Worm (Caenorhabditis elegans): ENCODE data around the gene hlh-8.
A peak's percentile ranks its signal among the peaks of the same experiment; 100 is the strongest.

The hlh-8 gene

DNA sequence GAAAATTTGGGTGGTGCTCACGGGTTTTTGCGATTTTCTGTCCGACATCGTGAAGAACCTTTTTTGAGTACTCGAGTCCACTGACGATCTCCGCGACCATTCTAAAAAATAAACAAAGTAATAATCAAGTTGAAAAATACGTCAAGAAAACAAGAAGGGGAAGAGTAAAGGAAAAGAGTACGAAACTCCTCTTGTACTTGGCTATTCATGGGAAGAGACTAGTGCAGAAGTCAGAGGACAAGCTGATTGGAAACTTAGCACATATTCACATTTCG lies 29.9 kb upstream of the hlh-8 start, which contains the start of gene dao-3:
dao-3 (minus strand) TSS at position 101 of the 275 bp plus-strand sequence.
- TF ChIP-seq fkh-6 (tag; optimal IDR thresholded peaks at IDR 0.05) (no peak), tbx-7 (tag; optimal IDR thresholded peaks at IDR 0.05) (no peak), ahr-1 (tag; optimal IDR thresholded peaks at IDR 0.05) (no peak), sox-4 (tag; optimal IDR thresholded peaks at IDR 0.05) (no peak), gmeb-2 (tag; optimal IDR thresholded peaks at IDR 0.05) (no peak), fax-1 (tag; optimal IDR thresholded peaks at IDR 0.05) (no peak), dmd-4 (tag; optimal IDR thresholded peaks at IDR 0.05; ENCODE audit: borderline replicate concordance) (no peak)

DNA sequence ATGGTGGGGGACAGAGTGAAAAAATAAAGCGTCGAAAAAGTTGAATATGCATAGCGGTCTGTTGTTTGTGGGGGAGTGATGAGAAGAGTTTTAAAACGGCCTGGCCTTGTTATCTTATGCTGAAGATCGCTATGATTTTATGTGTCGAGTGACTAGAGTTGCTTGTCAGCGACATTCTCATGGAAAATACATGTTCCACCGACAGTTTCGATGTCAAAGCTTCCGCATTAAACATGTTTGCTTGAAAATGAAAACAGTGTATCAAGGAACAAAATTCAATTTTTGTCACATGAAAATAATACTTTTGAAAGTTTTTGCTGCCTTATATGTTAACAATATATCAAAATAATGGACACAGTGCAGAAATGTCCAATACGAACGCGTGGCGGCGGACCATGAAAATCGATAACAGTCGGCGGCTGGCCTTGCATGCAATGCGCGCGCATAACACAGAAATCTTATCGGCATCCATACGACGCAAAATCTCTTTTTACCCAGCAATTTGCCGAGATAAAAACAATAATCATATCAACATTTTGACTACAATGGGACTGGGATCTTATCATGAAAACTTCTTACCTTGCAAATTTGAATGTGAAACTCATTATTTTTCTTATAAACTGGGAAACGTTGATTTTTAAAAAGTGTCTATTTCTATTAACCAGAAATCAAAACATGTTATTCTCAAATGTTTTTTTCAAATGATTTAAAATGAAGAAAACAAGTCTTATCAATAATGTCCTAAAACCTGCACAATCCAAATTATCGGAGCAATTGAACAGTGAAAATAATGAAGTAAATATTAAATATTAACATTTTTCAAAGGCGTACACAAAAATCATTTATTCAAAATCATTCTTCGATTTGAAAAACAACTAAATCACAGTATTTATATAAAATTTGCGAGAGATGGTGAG lies 29.3 kb upstream of the hlh-8 start:
- no peak for TF ChIP-seq ceh-34 (tag; optimal IDR thresholded peaks at IDR 0.05)
- no peak for TF ChIP-seq hlh-8 (tag; optimal IDR thresholded peaks at IDR 0.05)
- TF ChIP-seq ttx-3 (tag; optimal IDR thresholded peaks at IDR 0.05): no peak
- no peak for TF ChIP-seq ceh-19 (GFP tag; optimal IDR thresholded peaks at IDR 0.05)
- no peak for TF ChIP-seq pag-3 (tag; optimal IDR thresholded peaks at IDR 0.05; ENCODE audit: borderline replicate concordance)
- no peak for TF ChIP-seq npax-4 (tag; optimal IDR thresholded peaks at IDR 0.05)
- no peak for TF ChIP-seq odd-2 (tag; optimal IDR thresholded peaks at IDR 0.05)
- TF ChIP-seq dve-1 (tag; optimal IDR thresholded peaks at IDR 0.05): no peak
- TF ChIP-seq ceh-6 (GFP tag; optimal IDR thresholded peaks at IDR 0.05): no peak
- no peak for TF ChIP-seq ztf-16 (tag; optimal IDR thresholded peaks at IDR 0.05)
- TF ChIP-seq madf-2 (tag; optimal IDR thresholded peaks at IDR 0.05): no peak
- TF ChIP-seq unc-55 (GFP tag; optimal IDR thresholded peaks at IDR 0.05): no peak
- TF ChIP-seq elt-2 (tag; optimal IDR thresholded peaks at IDR 0.05): peak; percentile 86
- TF ChIP-seq pax-1 (tag; optimal IDR thresholded peaks at IDR 0.05): no peak
- TF ChIP-seq ceh-48 (tag; optimal IDR thresholded peaks at IDR 0.05): peak; percentile 2

DNA sequence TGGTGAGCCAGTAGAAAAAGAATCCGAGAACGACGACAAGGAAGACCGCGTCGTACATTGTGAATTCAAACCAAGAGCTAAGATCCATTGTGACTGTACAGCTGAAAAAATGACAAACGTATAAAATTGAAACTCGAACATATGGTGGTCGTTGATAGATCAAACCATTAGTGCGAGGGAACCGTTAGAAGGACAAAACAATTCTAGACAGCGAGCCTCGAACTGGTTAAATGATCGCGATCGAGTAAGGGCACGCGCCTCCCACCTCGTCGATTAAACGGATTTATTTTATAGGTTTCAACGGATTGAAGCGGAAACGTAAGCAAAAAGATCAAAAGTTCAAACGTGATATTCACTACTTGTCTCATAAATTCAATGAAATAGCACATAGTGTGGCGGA lies 27.8 kb upstream of the hlh-8 start, which contains the start of gene vem-1:
vem-1 (minus strand) TSS at position 101 of the 400 bp plus-strand sequence.
- TF ChIP-seq elt-4 (tag; optimal IDR thresholded peaks at IDR 0.05): no peak
- TF ChIP-seq ztf-16 (tag; optimal IDR thresholded peaks at IDR 0.05): no peak
- TF ChIP-seq K02D7.2 (tag; optimal IDR thresholded peaks at IDR 0.05): no peak
- no peak for TF ChIP-seq C08G9.2 (tag; optimal IDR thresholded peaks at IDR 0.05)
- TF ChIP-seq eyg-1 (tag; optimal IDR thresholded peaks at IDR 0.05): no peak
- TF ChIP-seq ceh-22 (tag; optimal IDR thresholded peaks at IDR 0.05): no peak
- no peak for TF ChIP-seq hlh-30 (tag; optimal IDR thresholded peaks at IDR 0.05; ENCODE audit: insufficient read depth)

DNA sequence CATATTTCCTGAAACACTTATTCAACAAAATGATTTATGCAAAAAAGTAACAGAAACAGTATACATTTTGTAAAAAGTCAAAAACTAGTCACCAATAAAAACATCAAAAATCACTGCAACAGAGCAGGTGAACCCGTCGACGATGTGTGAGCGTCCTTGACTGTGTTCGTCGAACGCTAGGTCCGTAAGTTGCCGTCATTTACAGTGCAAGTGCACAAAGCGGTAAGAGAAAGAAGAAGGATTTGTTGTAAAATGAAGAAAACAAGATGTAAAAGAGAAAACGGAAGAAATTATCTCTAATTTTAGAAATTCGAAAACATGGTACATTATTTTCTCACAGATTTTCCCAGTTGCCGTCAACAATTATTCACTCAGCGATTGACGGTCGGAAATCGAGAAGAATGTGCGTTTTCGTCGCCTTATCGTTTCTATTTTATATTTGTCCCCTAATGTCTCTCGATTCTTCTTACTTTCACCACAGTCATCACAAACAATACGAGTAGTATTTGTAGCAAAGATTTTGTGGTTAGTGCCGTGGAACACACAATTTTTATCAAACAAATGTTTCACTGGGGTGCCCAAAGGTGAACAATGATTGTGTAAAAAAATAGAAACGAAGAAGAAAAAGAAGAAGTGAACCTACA lies 26.9 kb upstream of the hlh-8 start:
- TF ChIP-seq fax-1 (tag; optimal IDR thresholded peaks at IDR 0.05) (no peak), ahr-1 (tag; optimal IDR thresholded peaks at IDR 0.05) (no peak), unc-3 (GFP tag; conservative IDR thresholded peaks at IDR 0.05) (no peak), unc-3 (tag; optimal IDR thresholded peaks at IDR 0.05) (no peak), C08G9.2 (tag; optimal IDR thresholded peaks at IDR 0.05) (no peak), ztf-16 (tag; optimal IDR thresholded peaks at IDR 0.05) (no peak), ceh-6 (GFP tag; optimal IDR thresholded peaks at IDR 0.05) (no peak), T23F11.4 (GFP tag; optimal IDR thresholded peaks at IDR 0.05) (no peak), hlh-8 (tag; optimal IDR thresholded peaks at IDR 0.05) (no peak), pag-3 (tag; optimal IDR thresholded peaks at IDR 0.05; ENCODE audit: borderline replicate concordance) (no peak)

DNA sequence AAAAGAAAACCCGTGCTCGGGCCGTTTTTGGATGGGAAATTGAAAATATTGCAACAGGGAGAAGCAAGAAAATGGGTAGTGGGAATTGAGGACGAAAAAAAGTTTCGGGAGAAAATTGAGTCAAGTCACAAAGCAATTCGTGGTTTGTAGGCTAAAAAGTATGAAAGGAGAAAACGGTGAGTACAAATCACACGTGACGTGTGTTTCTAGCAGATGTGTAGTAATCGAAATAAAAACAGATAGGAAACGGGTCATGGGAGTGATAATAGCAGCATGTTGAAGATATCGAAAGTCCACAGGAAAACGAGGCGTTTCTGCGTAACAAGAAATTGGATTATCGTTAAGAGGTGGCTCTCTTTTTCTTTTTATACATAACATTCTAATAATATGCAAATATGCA lies 26.3 kb upstream of the hlh-8 start:
- TF ChIP-seq ceh-9 (tag; optimal IDR thresholded peaks at IDR 0.05) (no peak), unc-42 (tag; optimal IDR thresholded peaks at IDR 0.05) (peak; percentile 68)
